Fruit fly (Drosophila melanogaster) whole organism, embryonic: ENCODE measurements around the gene CG12951.

Experiments used
- BtbVII ChIP-seq: fragments of 200-800 bp; sonication (Bioruptor generic); optimal IDR thresholded peaks from 3 replicates; lab custom pipeline; 2017; ENCODE audit warnings: missing biosample characterization, mild to moderate bottlenecking, missing genetic modification characterization
- Bteb2 ChIP-seq: fragments of 200-800 bp; sonication (Bioruptor generic); optimal IDR thresholded peaks from 2 replicates; lab custom pipeline; 2016; ENCODE audit warnings: missing biosample characterization, missing genetic modification characterization
- CG10565 ChIP-seq: fragments of 200-800 bp; sonication (Bioruptor generic); optimal IDR thresholded peaks from 3 replicates; lab custom pipeline; 2016; ENCODE audit warnings: missing biosample characterization, mild to moderate bottlenecking, missing genetic modification characterization
- CG12236 ChIP-seq: fragments of 200-800 bp; sonication (Bioruptor generic); optimal IDR thresholded peaks from 2 replicates; lab custom pipeline; 2016; ENCODE audit warnings: missing biosample characterization, missing genetic modification characterization
- CG1233 ChIP-seq: fragments of 200-800 bp; sonication (Bioruptor generic); optimal IDR thresholded peaks from 4 replicates; lab custom pipeline; 2018; ENCODE audit warnings: missing biosample characterization, mild to moderate bottlenecking, missing genetic modification characterization
- CG14014 ChIP-seq: fragments of 200-800 bp; sonication (Bioruptor generic); IDR thresholded peaks from 2 replicates; pipeline ENCODE4 v1.3.6; 2022; ENCODE audit warnings: missing biosample characterization, missing genetic modification characterization
- CG15696 ChIP-seq: fragments of 200-800 bp; sonication (Bioruptor generic); optimal IDR thresholded peaks from 2 replicates; lab custom pipeline; 2019; ENCODE audit warnings: missing biosample characterization, mild to moderate bottlenecking, missing genetic modification characterization, moderate library complexity
- CG16779 ChIP-seq: fragments of 200-800 bp; sonication (Bioruptor generic); IDR thresholded peaks from 2 replicates; pipeline ENCODE4 v1.3.6; 2022; ENCODE audit warnings: missing biosample characterization, missing genetic modification characterization
- CG17186 ChIP-seq: fragments of 200-800 bp; sonication (Bioruptor generic); optimal IDR thresholded peaks from 3 replicates; lab custom pipeline; 2017; ENCODE audit warnings: missing biosample characterization, missing genetic modification reagents, missing genetic modification characterization
- CG17328 ChIP-seq: fragments of 200-800 bp; sonication (Bioruptor generic); IDR thresholded peaks from 2 replicates; pipeline ENCODE4 v1.3.6; 2022; ENCODE audit warnings: missing biosample characterization, missing genetic modification characterization
- CG17361 ChIP-seq: fragments of 200-800 bp; sonication (Bioruptor generic); IDR thresholded peaks from 3 replicates; pipeline ENCODE4 v1.3.6; 2022; ENCODE audit warnings: missing biosample characterization, missing genetic modification characterization
- CG1832 ChIP-seq: fragments of 200-800 bp; sonication (Bioruptor generic); optimal IDR thresholded peaks from 2 replicates; lab custom pipeline; 2017; ENCODE audit warnings: missing biosample characterization, mild to moderate bottlenecking, missing genetic modification characterization, inconsistent platforms
- CG18619 ChIP-seq: fragments of 200-800 bp; sonication (Bioruptor generic); optimal IDR thresholded peaks from 3 replicates; lab custom pipeline; 2017; ENCODE audit warnings: missing biosample characterization, mild to moderate bottlenecking, missing genetic modification characterization
- CG4617 ChIP-seq: fragments of 200-800 bp; sonication (Bioruptor generic); optimal IDR thresholded peaks from 3 replicates; lab custom pipeline; 2016; ENCODE audit warnings: missing biosample characterization, missing genetic modification characterization, borderline replicate concordance
- CG6854 ChIP-seq: fragments of 200-800 bp; sonication (Bioruptor generic); optimal IDR thresholded peaks from 3 replicates; lab custom pipeline; 2017; ENCODE audit warnings: missing biosample characterization, mild to moderate bottlenecking, missing genetic modification characterization
- CG9797 ChIP-seq: fragments of 200-800 bp; sonication (Bioruptor generic); optimal IDR thresholded peaks from 3 replicates; lab custom pipeline; 2018; ENCODE audit warnings: missing biosample characterization, mild to moderate bottlenecking, missing genetic modification characterization
- CG9817 ChIP-seq: fragments of 200-800 bp; sonication (Bioruptor generic); optimal IDR thresholded peaks from 2 replicates; lab custom pipeline; 2018; ENCODE audit warnings: missing biosample characterization, mild to moderate bottlenecking, missing genetic modification characterization, moderate library complexity
- CHES-1-like ChIP-seq: fragments of 200-800 bp; sonication (Bioruptor generic); optimal IDR thresholded peaks from 2 replicates; lab custom pipeline; 2016; ENCODE audit warnings: missing biosample characterization, missing genetic modification characterization
- Deaf1 ChIP-seq: fragments of 200-800 bp; optimal IDR thresholded peaks from 3 replicates; lab custom pipeline; 2019; ENCODE audit warnings: missing biosample characterization, mild to moderate bottlenecking, missing genetic modification characterization, moderate library complexity
- Dll ChIP-seq: fragments of 200-800 bp; sonication (Bioruptor generic); IDR thresholded peaks from 4 replicates; pipeline ENCODE4 v1.3.6; 2022; ENCODE audit warnings: missing biosample characterization, missing genetic modification characterization; ENCODE audit not compliant: partially characterized antibody
- Eip74EF ChIP-seq, 2 experiments: fragments of 200-800 bp in 1 of 2; fragments of >200 bp in 1 of 2; sonication (Bioruptor generic) in 1 of 2; optimal IDR thresholded peaks; 2 replicates each; lab custom pipeline; 2017 to 2019; ENCODE audit warnings: missing biosample characterization in 2 of 2, missing genetic modification characterization in 2 of 2, mild to moderate bottlenecking in 1 of 2, moderate library complexity in 1 of 2
- Ets65A ChIP-seq: fragments of 200-800 bp; sonication (Bioruptor generic); peaks from one replicate; lab custom pipeline; 2016; ENCODE audit warnings: missing biosample characterization, missing genetic modification characterization
- Gsc ChIP-seq: fragments of 200-800 bp; sonication (Bioruptor generic); IDR thresholded peaks from 2 replicates; pipeline ENCODE4 v1.3.6; 2022; ENCODE audit warnings: missing biosample characterization, missing genetic modification characterization
- Hsf ChIP-seq: fragments of 200-800 bp; sonication (Bioruptor generic); optimal IDR thresholded peaks from 3 replicates; lab custom pipeline; 2016; ENCODE audit warnings: missing biosample characterization, missing genetic modification characterization
- Lim3 ChIP-seq: fragments of 200-800 bp; sonication (Bioruptor generic); IDR thresholded peaks from 2 replicates; pipeline ENCODE4 v1.3.6; 2022; ENCODE audit warnings: missing biosample characterization, missing genetic modification characterization
- MESR4 ChIP-seq: fragments of 200-800 bp; sonication (Bioruptor generic); optimal IDR thresholded peaks from 2 replicates; lab custom pipeline; 2018; ENCODE audit warnings: missing biosample characterization, mild to moderate bottlenecking, missing genetic modification characterization, moderate library complexity
- Mes4 ChIP-seq: fragments of 200-800 bp; sonication (Bioruptor generic); optimal IDR thresholded peaks from 2 replicates; lab custom pipeline; 2016; ENCODE audit warnings: missing biosample characterization, missing genetic modification characterization
- Oli ChIP-seq: fragments of 200-800 bp; sonication (Bioruptor generic); optimal IDR thresholded peaks from 2 replicates; lab custom pipeline; 2018; ENCODE audit warnings: missing biosample characterization, mild to moderate bottlenecking, missing genetic modification characterization, moderate library complexity
- Optix ChIP-seq: fragments of 200-800 bp; sonication (Bioruptor generic); IDR thresholded peaks from 3 replicates; pipeline ENCODE4 v1.3.6; 2022; ENCODE audit warnings: missing biosample characterization, missing genetic modification characterization
- Rfx ChIP-seq: fragments of 200-800 bp; sonication (Bioruptor generic); IDR thresholded peaks from 2 replicates; pipeline ENCODE4 v1.3.6; 2022; ENCODE audit warnings: missing biosample characterization, missing genetic modification characterization
- Sin3A ChIP-seq: fragments of >200 bp; optimal IDR thresholded peaks from 2 replicates; lab custom pipeline; 2018
- Xrp1 ChIP-seq: fragments of 200-800 bp; sonication (Bioruptor generic); IDR thresholded peaks from 2 replicates; pipeline ENCODE4 v1.3.6; 2022; ENCODE audit warnings: missing biosample characterization, missing genetic modification characterization
- ase ChIP-seq: fragments of 200-800 bp; sonication (Bioruptor generic); IDR thresholded peaks from 3 replicates; pipeline ENCODE4 v1.3.6; 2022; ENCODE audit warnings: missing biosample characterization, missing genetic modification characterization
- cas ChIP-seq: fragments of 200-800 bp; sonication (Bioruptor generic); IDR thresholded peaks from 2 replicates; pipeline ENCODE4 v1.3.6; 2022; ENCODE audit warnings: missing biosample characterization, missing genetic modification characterization
- corto ChIP-seq: fragments of 200-800 bp; sonication (Bioruptor generic); optimal IDR thresholded peaks from 2 replicates; lab custom pipeline; 2016; ENCODE audit warnings: missing biosample characterization, mild to moderate bottlenecking, missing genetic modification characterization, moderate library complexity
- crp ChIP-seq, 2 experiments: fragments of 200-800 bp; sonication (Bioruptor generic); optimal IDR thresholded peaks; 2 replicates in 1 of 2; 3 replicates in 1 of 2; lab custom pipeline; 2017; ENCODE audit warnings: missing biosample characterization in 2 of 2, missing genetic modification characterization in 2 of 2, mild to moderate bottlenecking in 1 of 2, moderate library complexity in 1 of 2
- dimm ChIP-seq: fragments of 200-800 bp; sonication (Bioruptor generic); IDR thresholded peaks from 2 replicates; pipeline ENCODE4 v1.3.6; 2022; ENCODE audit warnings: missing biosample characterization, missing genetic modification characterization
- grn ChIP-seq: fragments of 200-800 bp; sonication (Bioruptor generic); optimal IDR thresholded peaks from 3 replicates; lab custom pipeline; 2017; ENCODE audit warnings: missing biosample characterization, missing genetic modification characterization
- jumu ChIP-seq: fragments of 200-800 bp; sonication (Bioruptor generic); optimal IDR thresholded peaks from 3 replicates; lab custom pipeline; 2016; ENCODE audit warnings: missing biosample characterization, missing genetic modification characterization
- mirr ChIP-seq: fragments of 200-800 bp; sonication (Bioruptor generic); optimal IDR thresholded peaks from 3 replicates; lab custom pipeline; 2018; ENCODE audit warnings: missing biosample characterization, mild to moderate bottlenecking, missing genetic modification characterization
- pho ChIP-seq: fragments of 200-800 bp; sonication (Bioruptor generic); optimal IDR thresholded peaks from 2 replicates; lab custom pipeline; 2016; ENCODE audit warnings: missing biosample characterization, missing genetic modification characterization
- ranshi ChIP-seq: fragments of 200-800 bp; sonication (Bioruptor generic); IDR thresholded peaks from 2 replicates; pipeline ENCODE4 v1.3.6; 2022; ENCODE audit warnings: missing biosample characterization, missing genetic modification characterization
- run ChIP-seq: fragments of 200-800 bp; sonication (Bioruptor generic); optimal IDR thresholded peaks from 3 replicates; lab custom pipeline; 2018; ENCODE audit warnings: missing biosample characterization, mild to moderate bottlenecking, missing genetic modification characterization
- sd ChIP-seq: fragments of 200-800 bp; sonication (Bioruptor generic); optimal IDR thresholded peaks from 3 replicates; lab custom pipeline; 2018; ENCODE audit warnings: missing biosample characterization, mild to moderate bottlenecking, missing genetic modification characterization, moderate library complexity
- sens ChIP-seq: fragments of 200-800 bp; sonication (Bioruptor generic); peaks from one replicate; lab custom pipeline; 2016; ENCODE audit warnings: missing biosample characterization, missing genetic modification characterization
- shn ChIP-seq: fragments of 200-800 bp; sonication (Bioruptor generic); optimal IDR thresholded peaks from 3 replicates; lab custom pipeline; 2016; ENCODE audit warnings: missing biosample characterization, missing genetic modification characterization
- unc-4 ChIP-seq: fragments of 200-800 bp; sonication (Bioruptor generic); IDR thresholded peaks from 2 replicates; pipeline ENCODE4 v1.3.6; 2022; ENCODE audit warnings: missing biosample characterization, missing genetic modification characterization; ENCODE audit not compliant: partially characterized antibody
- wor ChIP-seq: fragments of 200-800 bp; sonication (Bioruptor generic); IDR thresholded peaks from 2 replicates; pipeline ENCODE4 v1.3.6; 2022; ENCODE audit warnings: missing biosample characterization, missing genetic modification characterization
- zen2 ChIP-seq: fragments of 200-800 bp; sonication (Bioruptor generic); IDR thresholded peaks from 3 replicates; pipeline ENCODE4 v1.3.6; 2022; ENCODE audit warnings: missing biosample characterization, missing genetic modification characterization; ENCODE audit not compliant: partially characterized antibody

The CG12951 gene

dm6 chr3R:9339176-9340075 lies 9.3 kb upstream of the CG12951 start (continued):
- TF ChIP-seq corto (GFP tag; lab: Kevin White, UChicago) (peak; percentile 7), CG6854 (no peak), CHES-1-like (no peak), CG16779 (GFP tag; lab: Robert Waterston, UW) (no peak), run (peak; percentile 16), CG15696 (peak; percentile 28), Oli (peak; percentile 67), Optix (no peak), sd (tag; lab: Kevin White, UChicago) (peak; percentile 60), unc-4 (GFP tag; lab: Robert Waterston, UW) (no peak), CG18619 (peak; percentile 48), cas (GFP tag; lab: Robert Waterston, UW) (no peak), Ets65A (no peak), sens (GFP tag; lab: Kevin White, UChicago) (peak; percentile 98), crp (GFP tag; optimal IDR thresholded peaks at IDR 0.05; lab: Kevin White, UChicago) (no peak), ase (GFP tag; lab: Robert Waterston, UW) (no peak), CG4617 (GFP tag; lab: Kevin White, UChicago) (no peak), BtbVII (GFP tag; lab: Kevin White, UChicago) (no peak), Eip74EF (GFP tag; optimal IDR thresholded peaks at IDR 0.05; lab: Kevin White, UChicago) (peak in 1 of 2 experiments; percentile 63), CG10565 (GFP tag; lab: Kevin White, UChicago) (no peak), CG9817 (tag; lab: Kevin White, UChicago) (peak; percentile 17), pho (GFP tag; lab: Kevin White, UChicago) (peak; percentile 8), CG17361 (GFP tag; lab: Robert Waterston, UW) (peak; percentile 80), CG9797 (GFP tag; lab: Kevin White, UChicago) (no peak), Hsf (GFP tag; lab: Kevin White, UChicago) (peak; percentile 46), dimm (GFP tag; lab: Robert Waterston, UW) (no peak; the same call in 1 of the 2 replicates), Xrp1 (GFP tag; lab: Robert Waterston, UW) (peak; percentile 75), wor (no peak), CG1832 (GFP tag; lab: Kevin White, UChicago) (no peak), Sin3A (lab: Kevin White, UChicago) (no peak), Lim3 (GFP tag; lab: Robert Waterston, UW) (no peak), CG14014 (GFP tag; lab: Robert Waterston, UW) (no peak), ranshi (GFP tag; lab: Robert Waterston, UW) (peak; percentile 47; the same call in 1 of the 2 replicates), Bteb2 (GFP tag; lab: Kevin White, UChicago) (peak; percentile 28), zen2 (GFP tag; lab: Robert Waterston, UW) (no peak), jumu (GFP tag; lab: Kevin White, UChicago) (no peak), Rfx (GFP tag; lab: Robert Waterston, UW) (no peak), CG17186 (GFP tag; lab: Kevin White, UChicago) (peak; percentile 15), shn (peak; percentile 26), Dll (0 out of 4 replicates have a peak, but pooled peaks have one; percentile 29), Gsc (GFP tag; lab: Robert Waterston, UW) (no peak), mirr (peak; percentile 67), grn (GFP tag; lab: Kevin White, UChicago) (peak; percentile 73), Mes4 (peak; percentile 37), CG1233 (GFP tag; lab: Kevin White, UChicago) (peak; percentile 36), CG12236 (GFP tag; lab: Kevin White, UChicago) (peak; percentile 54), Deaf1 (tag; lab: Kevin White, UChicago) (peak; percentile 18), CG17328 (GFP tag; lab: Robert Waterston, UW) (peak; percentile 59; the same call in 1 of the 2 replicates), MESR4 (GFP tag; lab: Kevin White, UChicago) (no peak)
